Fruit fly (Drosophila melanogaster): ENCODE results near the gene CG18754.

Gene CG18754

DNA sequence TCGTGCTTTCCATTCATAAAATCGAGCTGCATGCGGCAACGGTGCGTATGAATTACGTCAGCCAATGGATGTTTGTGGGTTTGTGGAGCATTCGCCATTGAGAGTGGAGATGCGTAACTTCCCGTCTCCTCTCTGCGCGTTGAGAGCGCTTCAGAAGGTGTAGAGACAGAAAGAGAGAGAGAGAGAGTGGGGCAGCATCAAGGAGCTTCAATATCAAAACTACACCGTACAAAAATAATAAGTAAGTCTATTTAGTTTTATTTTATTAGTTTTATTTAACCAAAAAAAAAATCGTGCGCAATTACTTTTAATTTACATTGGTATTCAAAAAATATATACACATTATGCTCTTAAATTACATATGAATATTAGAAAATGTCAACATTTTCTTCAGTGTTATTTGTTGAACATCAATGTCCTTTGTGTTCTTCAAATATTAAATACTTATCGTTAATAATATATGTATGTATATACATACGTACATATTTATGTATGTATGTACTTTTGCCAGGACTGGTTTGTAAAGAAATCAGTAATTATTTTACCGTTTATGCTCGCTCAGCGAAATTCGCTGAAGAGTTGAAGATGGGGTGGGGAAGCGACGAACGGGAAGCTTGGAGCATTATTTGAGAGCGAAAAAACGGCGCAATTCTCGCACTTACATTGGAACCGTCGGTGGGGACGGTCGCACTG is 39.0 kb downstream of the CG18754 start, which contains the start of gene CG10365 (continued):
- TF ChIP-seq CG42726 (GFP tag; IDR thresholded peaks at IDR 0.05; ENCODE audit: partially characterized antibody) (no peak), trem (tag; optimal IDR thresholded peaks at IDR 0.05) (peak; percentile 45), D19B (GFP tag; optimal IDR thresholded peaks at IDR 0.05) (peak; percentile 61), ATbp (GFP tag; optimal IDR thresholded peaks at IDR 0.05) (peak; percentile 46), sens-2 (GFP tag; IDR thresholded peaks at IDR 0.05) (no peak), Dip3 (GFP tag; optimal IDR thresholded peaks at IDR 0.05) (no peak), Nf-YB (GFP tag; optimal IDR thresholded peaks at IDR 0.05) (peak; percentile 77), CG14710 (tag; optimal IDR thresholded peaks at IDR 0.05) (peak; percentile 67), slp2 (GFP tag; optimal IDR thresholded peaks at IDR 0.05) (no peak), Dll (GFP tag; IDR thresholded peaks at IDR 0.05; ENCODE audit: partially characterized antibody) (no peak), pb (GFP tag; optimal IDR thresholded peaks at IDR 0.05) (no peak), CG7372 (GFP tag; IDR thresholded peaks at IDR 0.05) (peak; percentile 56; the same call in 1 of the 2 replicates), CG11398 (GFP tag; optimal IDR thresholded peaks at IDR 0.05) (no peak), seq (GFP tag; IDR thresholded peaks at IDR 0.05) (peak; percentile 67), D19A (tag; optimal IDR thresholded peaks at IDR 0.05) (peak; percentile 76), Hey (tag; optimal IDR thresholded peaks at IDR 0.05) (no peak), CG1529 (GFP tag; optimal IDR thresholded peaks at IDR 0.05) (peak; percentile 17), Ets65A (GFP tag) (no peak), CG18599 (GFP tag; optimal IDR thresholded peaks at IDR 0.05) (peak; percentile 95), CG8478 (optimal IDR thresholded peaks at IDR 0.05) (no peak), sna (GFP tag; IDR thresholded peaks at IDR 0.05; ENCODE audit: partially characterized antibody) (no peak), jigr1 (GFP tag; IDR thresholded peaks at IDR 0.05) (no peak), CG16813 (GFP tag; IDR thresholded peaks at IDR 0.05; ENCODE audit: partially characterized antibody) (no peak), tap (tag; optimal IDR thresholded peaks at IDR 0.05) (peak; percentile 71), bab2 (GFP tag; optimal IDR thresholded peaks at IDR 0.05) (peak; percentile 21), chm (GFP tag; IDR thresholded peaks at IDR 0.05) (no peak; the same call in 1 of the 2 replicates), eve (GFP tag; optimal IDR thresholded peaks at IDR 0.05) (peak in 1 of 2 experiments; percentile 78), peb (GFP tag; IDR thresholded peaks at IDR 0.05) (peak; percentile 24; the same call in 1 of the 2 replicates), CG10979 (tag; optimal IDR thresholded peaks at IDR 0.05) (peak; percentile 82), nmo (GFP tag; optimal IDR thresholded peaks at IDR 0.05) (peak; percentile 90), MTF-1 (GFP tag; optimal IDR thresholded peaks at IDR 0.05; ENCODE audit: borderline replicate concordance) (peak; percentile 58), E2f1 (GFP tag; IDR thresholded peaks at IDR 0.05) (peak; percentile 86), CG4730 (GFP tag; IDR thresholded peaks at IDR 0.05) (peak; percentile 68), luna (GFP tag; optimal IDR thresholded peaks at IDR 0.05) (no peak), CG11695 (GFP tag; IDR thresholded peaks at IDR 0.05) (peak; percentile 90), CG10274 (GFP tag; optimal IDR thresholded peaks at IDR 0.05) (no peak), CG12659 (GFP tag; optimal IDR thresholded peaks at IDR 0.05) (peak; percentile 93), Blimp-1 (GFP tag; optimal IDR thresholded peaks at IDR 0.05) (peak; percentile 85), lilli (GFP tag; optimal IDR thresholded peaks at IDR 0.05) (peak; percentile 52), CG32772 (GFP tag; IDR thresholded peaks at IDR 0.05) (peak; percentile 85), crc (GFP tag; optimal IDR thresholded peaks at IDR 0.05) (no peak), Sry-δ (GFP tag; optimal IDR thresholded peaks at IDR 0.05) (no peak), hkb (optimal IDR thresholded peaks at IDR 0.05) (no peak), hkb (GFP tag; IDR thresholded peaks at IDR 0.05) (peak; percentile 84), lmd (GFP tag; IDR thresholded peaks at IDR 0.05) (peak; percentile 85), CG6654 (GFP tag; optimal IDR thresholded peaks at IDR 0.05) (peak; percentile 5), en (GFP tag; optimal IDR thresholded peaks at IDR 0.05) (no peak), Hmx (GFP tag; optimal IDR thresholded peaks at IDR 0.05) (no peak), Gug (GFP tag; IDR thresholded peaks at IDR 0.05) (no peak), CG33557 (GFP tag; optimal IDR thresholded peaks at IDR 0.05) (no peak), ind (GFP tag; optimal IDR thresholded peaks at IDR 0.05) (peak; percentile 81)
